Worm (Caenorhabditis elegans) whole organism, L1 larva: Measurements from ENCODE around the gene srz-97.
A peak's percentile ranks its signal among the peaks of the same experiment; 100 is the strongest.

Experiments used
- C34B4.2 ChIP-seq: sonication (generic microtip); optimal IDR thresholded peaks from 2 replicates; lab custom pipeline; 2017; ENCODE audit warnings: mild to moderate bottlenecking, missing genetic modification characterization, missing compliant biosample characterization
- alr-1 ChIP-seq: fragments of 200-800 bp; sonication (Bioruptor generic); optimal IDR thresholded peaks from 2 replicates; lab custom pipeline; 2018; ENCODE audit warnings: borderline replicate concordance, mild to moderate bottlenecking, missing genetic modification characterization, missing compliant biosample characterization
- blmp-1 ChIP-seq: fragments of 150-350 bp; optimal IDR thresholded peaks from 2 replicates; lab custom pipeline; 2014; ENCODE audit warnings: missing biosample characterization, missing genetic modification characterization
- ceh-63 ChIP-seq: fragments of 200-800 bp; sonication (Bioruptor generic); optimal IDR thresholded peaks from 2 replicates; lab custom pipeline; 2018; ENCODE audit warnings: mild to moderate bottlenecking, missing genetic modification characterization, missing compliant biosample characterization
- ces-1 ChIP-seq: fragments of 150-350 bp; optimal IDR thresholded peaks from 2 replicates; lab custom pipeline; 2014; ENCODE audit warnings: missing biosample characterization, missing genetic modification reagents, missing genetic modification characterization
- dpl-1 ChIP-seq, 3 experiments: fragments of 150-350 bp in 2 of 3; sonication (generic microtip) in 1 of 3; optimal IDR thresholded peaks; 2 replicates each; lab custom pipeline; 2014 to 2017; ENCODE audit warnings: missing biosample characterization in 3 of 3, missing genetic modification characterization in 3 of 3, missing genetic modification reagents in 3 of 3
- elt-2 ChIP-seq: sonication (generic microtip); optimal IDR thresholded peaks from 2 replicates; lab custom pipeline; 2016; ENCODE audit warnings: missing genetic modification characterization, mild to moderate bottlenecking, inconsistent platforms, missing compliant biosample characterization, missing genetic modification reagents
- elt-3 ChIP-seq, 6 experiments: fragments of 150-350 bp in 1 of 6; sonication (generic microtip); optimal IDR thresholded peaks; 2 replicates each; lab custom pipeline; 2017 to 2018; ENCODE audit warnings: missing biosample characterization in 6 of 6, missing genetic modification characterization in 6 of 6, inconsistent platforms in 1 of 6
- grh-1 ChIP-seq: fragments of 200-800 bp; sonication (Bioruptor generic); IDR thresholded peaks from 2 replicates; pipeline ENCODE4 v1.3.6; 2022; ENCODE audit warnings: missing genetic modification reagents, missing genetic modification characterization, missing compliant biosample characterization
- hlh-17 ChIP-seq: fragments of 200-800 bp; sonication (Bioruptor generic); optimal IDR thresholded peaks from 2 replicates; lab custom pipeline; 2018; ENCODE audit warnings: missing genetic modification characterization, mild to moderate bottlenecking, missing compliant biosample characterization, moderate library complexity, borderline replicate concordance
- hpl-2 ChIP-seq: fragments of 150-350 bp; optimal IDR thresholded peaks from 2 replicates; lab custom pipeline; 2014; ENCODE audit warnings: missing biosample characterization, missing genetic modification reagents, missing genetic modification characterization
- irx-1 ChIP-seq: sonication (generic microtip); optimal IDR thresholded peaks from 2 replicates; lab custom pipeline; 2016; ENCODE audit warnings: missing genetic modification characterization, missing compliant biosample characterization
- lin-13 ChIP-seq: fragments of 150-350 bp; optimal IDR thresholded peaks from 2 replicates; lab custom pipeline; 2014; ENCODE audit warnings: missing biosample characterization, missing genetic modification reagents, missing genetic modification characterization
- lin-14 ChIP-seq: fragments of 200-800 bp; sonication (Bioruptor generic); optimal IDR thresholded peaks from 2 replicates; lab custom pipeline; 2018; ENCODE audit warnings: mild to moderate bottlenecking, missing genetic modification characterization, moderate library complexity, missing compliant biosample characterization
- lin-15B ChIP-seq: fragments of 150-350 bp; sonication (generic microtip); optimal IDR thresholded peaks from 3 replicates; lab custom pipeline; 2014; ENCODE audit warnings: missing biosample characterization, missing genetic modification characterization
- lin-35 ChIP-seq, 2 experiments: fragments of 150-350 bp; optimal IDR thresholded peaks; 2 replicates each; lab custom pipeline; 2014; ENCODE audit warnings: missing biosample characterization in 2 of 2, missing genetic modification characterization in 2 of 2, missing genetic modification reagents in 2 of 2
- lir-3 ChIP-seq: sonication (generic microtip); optimal IDR thresholded peaks from 2 replicates; lab custom pipeline; 2016; ENCODE audit warnings: mild to moderate bottlenecking, missing genetic modification characterization, moderate library complexity, missing compliant biosample characterization; ENCODE audit not compliant: poor library complexity
- lsy-2 ChIP-seq, 2 experiments: fragments of 150-350 bp; optimal IDR thresholded peaks; 2 replicates each; lab custom pipeline; 2014; ENCODE audit warnings: missing biosample characterization in 2 of 2, missing genetic modification characterization in 2 of 2
- mab-9 ChIP-seq: fragments of 200-800 bp; sonication (Bioruptor generic); IDR thresholded peaks from 2 replicates; pipeline ENCODE4 v1.3.6; 2022; ENCODE audit warnings: missing genetic modification reagents, missing genetic modification characterization, missing compliant biosample characterization
- mdl-1 ChIP-seq, 2 experiments: fragments of 150-350 bp; optimal IDR thresholded peaks; 2 replicates each; lab custom pipeline; 2014 to 2017; ENCODE audit warnings: missing biosample characterization in 2 of 2, missing genetic modification characterization in 2 of 2, inconsistent platforms in 1 of 2
- mef-2 ChIP-seq: fragments of 150-350 bp; optimal IDR thresholded peaks from 2 replicates; lab custom pipeline; 2014; ENCODE audit warnings: missing biosample characterization, missing genetic modification characterization
- mep-1 ChIP-seq: fragments of 150-350 bp; optimal IDR thresholded peaks from 2 replicates; lab custom pipeline; 2014; ENCODE audit warnings: missing biosample characterization, missing genetic modification characterization
- nhr-20 ChIP-seq: sonication (generic microtip); optimal IDR thresholded peaks from 2 replicates; lab custom pipeline; 2016; ENCODE audit warnings: mild to moderate bottlenecking, missing genetic modification characterization, missing compliant biosample characterization
- nhr-28 ChIP-seq: fragments of 150-350 bp; optimal IDR thresholded peaks from 2 replicates; lab custom pipeline; 2014; ENCODE audit warnings: missing biosample characterization, missing genetic modification characterization
- nhr-76 ChIP-seq: sonication (generic microtip); optimal IDR thresholded peaks from 2 replicates; lab custom pipeline; 2017; ENCODE audit warnings: missing biosample characterization, missing genetic modification characterization
- nhr-85 ChIP-seq: sonication (generic microtip); peaks from one replicate; lab custom pipeline; 2016; ENCODE audit warnings: missing genetic modification characterization, inconsistent platforms, missing compliant biosample characterization
- pag-3 ChIP-seq: sonication (generic microtip); optimal IDR thresholded peaks from 2 replicates; lab custom pipeline; 2017; ENCODE audit warnings: missing genetic modification characterization, mild to moderate bottlenecking, missing compliant biosample characterization, antibody characterized with exemption, borderline replicate concordance; ENCODE audit not compliant: insufficient read depth
- pqm-1 ChIP-seq: sonication (generic microtip); optimal IDR thresholded peaks from 3 replicates; lab custom pipeline; 2017; ENCODE audit warnings: missing biosample characterization, missing genetic modification characterization
- snpc-4 ChIP-seq: fragments of 150-350 bp; optimal IDR thresholded peaks from 2 replicates; lab custom pipeline; 2014; ENCODE audit warnings: missing biosample characterization, missing genetic modification characterization
- sptf-1 ChIP-seq: fragments of 150-350 bp; optimal IDR thresholded peaks from 2 replicates; lab custom pipeline; 2014; ENCODE audit warnings: missing biosample characterization, missing genetic modification characterization
- sup-37 ChIP-seq: fragments of 200-800 bp; sonication (Bioruptor generic); optimal IDR thresholded peaks from 2 replicates; lab custom pipeline; 2018; ENCODE audit warnings: mild to moderate bottlenecking, missing genetic modification characterization, missing compliant biosample characterization
- swsn-7 ChIP-seq: sonication (generic microtip); optimal IDR thresholded peaks from 2 replicates; lab custom pipeline; 2016; ENCODE audit warnings: missing genetic modification characterization, missing compliant biosample characterization
- tbx-2 ChIP-seq: sonication (generic microtip); optimal IDR thresholded peaks from 2 replicates; lab custom pipeline; 2016; ENCODE audit warnings: missing genetic modification characterization, missing compliant biosample characterization
- unc-30 ChIP-seq: sonication (generic microtip); optimal IDR thresholded peaks from 2 replicates; lab custom pipeline; 2017; ENCODE audit warnings: missing biosample characterization, missing genetic modification characterization
- unc-62 ChIP-seq: fragments of 150-350 bp; optimal IDR thresholded peaks from 2 replicates; lab custom pipeline; 2014; ENCODE audit warnings: missing biosample characterization, missing genetic modification reagents, missing genetic modification characterization
- zip-4 ChIP-seq: fragments of 200-800 bp; sonication (Bioruptor generic); optimal IDR thresholded peaks from 2 replicates; lab custom pipeline; 2018; ENCODE audit warnings: mild to moderate bottlenecking, missing genetic modification characterization, moderate library complexity, missing compliant biosample characterization
- ztf-4 ChIP-seq: fragments of 150-350 bp; optimal IDR thresholded peaks from 2 replicates; lab custom pipeline; 2014; ENCODE audit warnings: missing biosample characterization, missing genetic modification characterization

Gene srz-97

ce11 chrV:14503065-14503464 lies 35.0 kb upstream of the srz-97 start:
- TF ChIP-seq lin-15B (tag; lab: Kevin White, UChicago), result no peak
- peak; percentile 83 for TF ChIP-seq elt-2 (tag; lab: Kevin White, UChicago)
- TF ChIP-seq mep-1 (tag; lab: Kevin White, UChicago), result no peak
- TF ChIP-seq swsn-7, result no peak
- peak; percentile 88 for TF ChIP-seq blmp-1 (tag; lab: Kevin White, UChicago)
- TF ChIP-seq nhr-20 (tag; lab: Kevin White, UChicago), result peak; percentile 9
- no peak for TF ChIP-seq unc-30 (tag; lab: Kevin White, UChicago)
- no peak for TF ChIP-seq tbx-2 (tag; lab: Kevin White, UChicago)
- TF ChIP-seq pqm-1 (tag; lab: Kevin White, UChicago), result peak; percentile 15
- peak in 1 of 2 experiments; percentile 51 for TF ChIP-seq lin-35 (GFP tag; optimal IDR thresholded peaks at IDR 0.05; lab: Kevin White, UChicago)
- TF ChIP-seq C34B4.2, result no peak
- TF ChIP-seq elt-3 (tag; optimal IDR thresholded peaks at IDR 0.05; lab: Kevin White, UChicago), result peak in 1 of 6 experiments; percentile 42
- no peak for TF ChIP-seq mdl-1 (tag; optimal IDR thresholded peaks at IDR 0.05; lab: Kevin White, UChicago)
- peak; percentile 47 for TF ChIP-seq nhr-85 (tag; lab: Kevin White, UChicago)
- peak in 1 of 2 experiments; percentile 17 for TF ChIP-seq lsy-2 (tag; optimal IDR thresholded peaks at IDR 0.05; lab: Kevin White, UChicago)
- no peak for TF ChIP-seq hlh-17 (GFP tag; lab: Kevin White, UChicago)
- peak; percentile 54 for TF ChIP-seq lin-14

ce11 chrV:14501136-14501535 lies 33.1 kb upstream of the srz-97 start, which contains the start of gene R02D5.24:
Gene R02D5.24, plus strand, starts transcription at chrV:14501340.
- TF ChIP-seq mep-1 (tag; lab: Kevin White, UChicago) (peak; percentile 1), sup-37 (no peak), ztf-4 (no peak), sptf-1 (tag; lab: Kevin White, UChicago) (no peak), nhr-28 (tag; lab: Kevin White, UChicago) (no peak), pag-3 (tag; lab: Kevin White, UChicago) (no peak), ces-1 (GFP tag; lab: Kevin White, UChicago) (no peak), lin-13 (GFP tag; lab: Kevin White, UChicago) (no peak), zip-4 (GFP tag; lab: Kevin White, UChicago) (no peak), alr-1 (tag; lab: Kevin White, UChicago) (no peak), snpc-4 (no peak), grh-1 (GFP tag; lab: Robert Waterston, UW) (0 out of 2 replicates have a peak, but pooled peaks have one; percentile 7), blmp-1 (tag; lab: Kevin White, UChicago) (peak; percentile 30), hpl-2 (GFP tag; lab: Kevin White, UChicago) (no peak), lir-3 (no peak), mab-9 (GFP tag; lab: Robert Waterston, UW) (no peak), lin-14 (peak; percentile 35), ceh-63 (GFP tag; lab: Kevin White, UChicago) (no peak), unc-62 (no peak)

ce11 chrV:14500554-14500953 lies 32.5 kb upstream of the srz-97 start:
- peak; percentile 0 for TF ChIP-seq mep-1 (tag; lab: Kevin White, UChicago)
- peak; percentile 13 for TF ChIP-seq irx-1 (tag; lab: Kevin White, UChicago)
- no peak for TF ChIP-seq hlh-17 (GFP tag; lab: Kevin White, UChicago)
- no peak for TF ChIP-seq mef-2
- peak; percentile 57 for TF ChIP-seq blmp-1 (tag; lab: Kevin White, UChicago)
- peak; percentile 53 for TF ChIP-seq lin-14
- TF ChIP-seq dpl-1 (GFP tag; optimal IDR thresholded peaks at IDR 0.05; lab: Kevin White, UChicago), result no peak
- TF ChIP-seq nhr-76 (tag; lab: Kevin White, UChicago), result no peak
